Worm (Caenorhabditis elegans) whole organism, young adult: ENCODE data around the gene ttr-19.

Experiments
- F22D6.2 ChIP-seq: sonication (generic microtip); optimal IDR thresholded peaks from 2 replicates; lab custom pipeline; 2016; ENCODE audit warnings: mild to moderate bottlenecking, missing genetic modification characterization, missing compliant biosample characterization
- ama-1 ChIP-seq, 3 experiments: fragments of 150-350 bp in 1 of 3; sonication (generic microtip) in 2 of 3; optimal IDR thresholded peaks; 2 replicates each; lab custom pipeline; 2014 to 2018; ENCODE audit warnings: missing biosample characterization in 2 of 3, missing genetic modification characterization in 2 of 3, missing genetic modification reagents in 2 of 3
- dpl-1 ChIP-seq: fragments of 150-350 bp; optimal IDR thresholded peaks from 2 replicates; lab custom pipeline; 2014; ENCODE audit warnings: missing biosample characterization, missing genetic modification reagents, missing genetic modification characterization
- him-1 ChIP-seq: sonication (generic microtip); optimal IDR thresholded peaks from 2 replicates; lab custom pipeline; 2016; ENCODE audit warnings: missing genotype, missing genetic modification reagents, missing genetic modification characterization, missing compliant biosample characterization
- lsl-1 ChIP-seq: fragments of 200-800 bp; sonication (Bioruptor generic); optimal IDR thresholded peaks from 2 replicates; lab custom pipeline; 2018; ENCODE audit warnings: mild to moderate bottlenecking, missing genetic modification characterization, moderate library complexity, missing compliant biosample characterization
- mxl-1 ChIP-seq: sonication (generic microtip); optimal IDR thresholded peaks from 2 replicates; lab custom pipeline; 2016; ENCODE audit warnings: missing genetic modification characterization, missing compliant biosample characterization
- rcor-1 ChIP-seq: fragments of 200-800 bp; sonication (Bioruptor generic); IDR thresholded peaks from 2 replicates; pipeline ENCODE4 v1.3.6; 2022; ENCODE audit warnings: missing genetic modification reagents, missing genetic modification characterization, missing compliant biosample characterization
- rec-8 ChIP-seq, 2 experiments: sonication (generic microtip); optimal IDR thresholded peaks; 2 replicates each; lab custom pipeline; 2016; ENCODE audit warnings: mild to moderate bottlenecking in 2 of 2, missing genetic modification characterization in 2 of 2, missing genetic modification reagents in 2 of 2, missing genotype in 2 of 2, missing biosample characterization in 1 of 2, missing compliant biosample characterization in 1 of 2, moderate library complexity in 1 of 2
- repo-1 ChIP-seq: sonication (generic microtip); optimal IDR thresholded peaks from 2 replicates; lab custom pipeline; 2017; ENCODE audit warnings: mild to moderate bottlenecking, missing genetic modification characterization, missing compliant biosample characterization
- somi-1 ChIP-seq: fragments of 200-800 bp; sonication (Bioruptor generic); optimal IDR thresholded peaks from 2 replicates; lab custom pipeline; 2018; ENCODE audit warnings: mild to moderate bottlenecking, missing genetic modification characterization, missing compliant biosample characterization
- unc-62 ChIP-seq: fragments of 150-350 bp; optimal IDR thresholded peaks from 2 replicates; lab custom pipeline; 2014; ENCODE audit warnings: missing biosample characterization, missing genetic modification reagents, missing genetic modification characterization
- xnd-1 ChIP-seq: sonication (generic microtip); optimal IDR thresholded peaks from 2 replicates; lab custom pipeline; 2016; ENCODE audit warnings: missing genotype, missing genetic modification reagents, missing genetic modification characterization, missing compliant biosample characterization

DNA sequence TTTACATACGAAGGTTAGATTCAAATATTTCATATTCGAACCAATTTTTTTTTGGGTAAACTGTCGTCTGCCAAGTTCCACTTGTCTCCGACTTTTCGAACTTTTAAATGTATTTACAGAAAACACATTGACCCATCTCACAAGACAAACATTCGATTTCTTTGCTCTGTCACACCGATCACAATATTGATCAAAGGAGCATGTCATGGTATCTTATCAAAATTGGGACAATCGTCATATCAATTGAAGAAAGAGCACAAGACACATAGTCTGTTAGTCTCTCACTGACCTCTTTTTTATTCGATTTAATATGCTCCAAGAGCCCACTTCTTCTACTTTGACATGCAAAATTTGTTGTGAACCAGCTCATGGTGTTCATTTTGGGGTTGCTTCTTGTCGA lies 28.8 kb upstream of the ttr-19 start, which contains the start of gene nhr-232:
- no peak for TF ChIP-seq F22D6.2 (tag; lab: Kevin White, UChicago)
- TF ChIP-seq rcor-1 (GFP tag; lab: Robert Waterston, UW): no peak
- TF ChIP-seq him-1 (tag; lab: Kevin White, UChicago): no peak
- no peak for TF ChIP-seq unc-62 (GFP tag; lab: Kevin White, UChicago)
- TF ChIP-seq repo-1 (tag; lab: Kevin White, UChicago): no peak
- no peak for TF ChIP-seq dpl-1 (GFP tag; lab: Kevin White, UChicago)
- TF ChIP-seq xnd-1: no peak
- TF ChIP-seq somi-1 (GFP tag; lab: Kevin White, UChicago): no peak
- TF ChIP-seq mxl-1 (tag; lab: Kevin White, UChicago): no peak
- TF ChIP-seq ama-1 (optimal IDR thresholded peaks at IDR 0.05; lab: Kevin White, UChicago): no peak
- no peak for TF ChIP-seq ama-1 (GFP tag; optimal IDR thresholded peaks at IDR 0.05; lab: Kevin White, UChicago)
- TF ChIP-seq lsl-1 (GFP tag; lab: Kevin White, UChicago): no peak
- TF ChIP-seq rec-8 (tag; optimal IDR thresholded peaks at IDR 0.05; lab: Kevin White, UChicago): no peak
